Fruit fly (Drosophila melanogaster): ENCODE results near the gene CG17343.

DNA sequence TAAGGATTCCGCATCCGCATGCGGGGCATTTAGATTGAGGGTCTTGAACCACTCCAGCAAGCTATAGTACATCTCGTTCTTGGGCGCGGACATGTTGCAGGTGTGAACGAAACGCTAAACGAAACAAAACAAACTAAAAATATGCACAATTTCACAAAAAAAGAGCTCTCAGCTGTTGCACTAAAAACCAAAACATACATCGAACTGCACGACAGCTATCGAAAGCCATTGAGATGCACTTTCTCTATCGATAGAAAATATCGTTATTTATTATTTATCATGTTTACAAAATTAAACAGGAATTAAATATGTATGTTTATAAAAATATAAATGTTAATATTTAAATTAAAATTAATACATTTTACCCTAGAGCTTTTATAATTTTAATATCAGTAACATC lies 31.4 kb upstream of the CG17343 start, which contains the start of gene hook:
- TF ChIP-seq CG7368 (GFP tag; optimal IDR thresholded peaks at IDR 0.05) (no peak), spab (GFP tag; optimal IDR thresholded peaks at IDR 0.05) (no peak), CG3032 (tag; optimal IDR thresholded peaks at IDR 0.05) (no peak), cyc (GFP tag; optimal IDR thresholded peaks at IDR 0.05) (no peak), CG6276 (GFP tag; optimal IDR thresholded peaks at IDR 0.05) (no peak), fd85E (GFP tag; optimal IDR thresholded peaks at IDR 0.05) (no peak), CG8632 (GFP tag; optimal IDR thresholded peaks at IDR 0.05) (no peak)
